Fruit fly (Drosophila melanogaster): ENCODE results near the gene CG46458.

dm6 chr3R:6948954-6949708 lies 9.0 kb downstream of the CG46458 start:
- peak; percentile 4 for TF ChIP-seq psq (GFP tag; optimal IDR thresholded peaks at IDR 0.05)
- TF ChIP-seq Dif (GFP tag; optimal IDR thresholded peaks at IDR 0.05; ENCODE audit: partially characterized antibody): no peak
- no peak for TF ChIP-seq Jra (GFP tag; optimal IDR thresholded peaks at IDR 0.05)
- peak; percentile 0 for TF ChIP-seq h (GFP tag; optimal IDR thresholded peaks at IDR 0.05)
- no peak for TF ChIP-seq jim (GFP tag; optimal IDR thresholded peaks at IDR 0.05)
- no peak for TF ChIP-seq br (GFP tag; optimal IDR thresholded peaks at IDR 0.05)
- TF ChIP-seq Dfd (GFP tag; optimal IDR thresholded peaks at IDR 0.05): no peak
- TF ChIP-seq pan (optimal IDR thresholded peaks at IDR 0.05): no peak
- no peak for TF ChIP-seq Hr78 (GFP tag; optimal IDR thresholded peaks at IDR 0.05)
- no peak for TF ChIP-seq CG9705 (GFP tag; optimal IDR thresholded peaks at IDR 0.05)
- no peak for TF ChIP-seq Mio (GFP tag; optimal IDR thresholded peaks at IDR 0.05)

All from whole organism, wandering third instar larva.